Worm (Caenorhabditis elegans) whole organism, L1 larva: ENCODE measurements around the gene srv-13.

ENCODE experiments used
- C04F5.9 ChIP-seq: sonication (generic microtip); optimal IDR thresholded peaks from 2 replicates; lab custom pipeline; 2016; ENCODE audit warnings: missing genetic modification characterization, missing compliant biosample characterization
- C16A3.4 ChIP-seq: fragments of 150-350 bp; optimal IDR thresholded peaks from 2 replicates; lab custom pipeline; 2014; ENCODE audit warnings: missing biosample characterization, missing genetic modification characterization
- C34B4.2 ChIP-seq: sonication (generic microtip); optimal IDR thresholded peaks from 2 replicates; lab custom pipeline; 2017; ENCODE audit warnings: mild to moderate bottlenecking, missing genetic modification characterization, missing compliant biosample characterization
- Y116A8C.19 ChIP-seq: sonication (generic microtip); optimal IDR thresholded peaks from 2 replicates; lab custom pipeline; 2016; ENCODE audit warnings: missing compliant biosample characterization, missing genetic modification characterization, borderline replicate concordance
- aly-2 ChIP-seq: fragments of 150-350 bp; optimal IDR thresholded peaks from 2 replicates; lab custom pipeline; 2014; ENCODE audit warnings: missing biosample characterization, missing genetic modification characterization
- ceh-8 ChIP-seq: fragments of 200-800 bp; sonication (Bioruptor generic); optimal IDR thresholded peaks from 2 replicates; lab custom pipeline; 2018; ENCODE audit warnings: mild to moderate bottlenecking, missing genetic modification characterization, moderate library complexity, missing compliant biosample characterization
- ceh-88 ChIP-seq: fragments of 200-800 bp; sonication (Bioruptor generic); IDR thresholded peaks from 2 replicates; pipeline ENCODE4 v1.3.6; 2022; ENCODE audit warnings: missing genetic modification characterization, missing compliant biosample characterization
- ceh-90 ChIP-seq: sonication (generic microtip); optimal IDR thresholded peaks from 2 replicates; lab custom pipeline; 2016; ENCODE audit warnings: missing genetic modification characterization, missing compliant biosample characterization
- ces-1 ChIP-seq: fragments of 150-350 bp; optimal IDR thresholded peaks from 2 replicates; lab custom pipeline; 2014; ENCODE audit warnings: missing biosample characterization, missing genetic modification reagents, missing genetic modification characterization
- dsc-1 ChIP-seq: sonication (generic microtip); optimal IDR thresholded peaks from 2 replicates; lab custom pipeline; 2016; ENCODE audit warnings: mild to moderate bottlenecking, missing genetic modification characterization, missing compliant biosample characterization
- efl-1 ChIP-seq, 4 experiments: fragments of 150-350 bp; optimal IDR thresholded peaks in 3 of 4; peaks in 1 of 4; 1 replicate in 1 of 4; 2 replicates in 3 of 4; lab custom pipeline; 2014; ENCODE audit warnings: missing biosample characterization in 2 of 4, missing genetic modification characterization in 2 of 4, missing genetic modification reagents in 2 of 4
- elt-2 ChIP-seq: sonication (generic microtip); optimal IDR thresholded peaks from 2 replicates; lab custom pipeline; 2016; ENCODE audit warnings: missing genetic modification characterization, mild to moderate bottlenecking, inconsistent platforms, missing compliant biosample characterization, missing genetic modification reagents
- fkh-4 ChIP-seq: sonication (generic microtip); optimal IDR thresholded peaks from 2 replicates; lab custom pipeline; 2016; ENCODE audit warnings: missing compliant biosample characterization, missing genetic modification characterization, borderline replicate concordance
- fos-1 ChIP-seq: fragments of 150-350 bp; optimal IDR thresholded peaks from 2 replicates; lab custom pipeline; 2014; ENCODE audit warnings: missing biosample characterization, missing genetic modification characterization
- grh-1 ChIP-seq: fragments of 200-800 bp; sonication (Bioruptor generic); IDR thresholded peaks from 2 replicates; pipeline ENCODE4 v1.3.6; 2022; ENCODE audit warnings: missing genetic modification reagents, missing genetic modification characterization, missing compliant biosample characterization
- hlh-4 ChIP-seq: sonication (generic microtip); optimal IDR thresholded peaks from 2 replicates; lab custom pipeline; 2016; ENCODE audit warnings: mild to moderate bottlenecking, missing genetic modification characterization, missing compliant biosample characterization
- hpl-2 ChIP-seq: fragments of 150-350 bp; optimal IDR thresholded peaks from 2 replicates; lab custom pipeline; 2014; ENCODE audit warnings: missing biosample characterization, missing genetic modification reagents, missing genetic modification characterization
- irx-1 ChIP-seq: sonication (generic microtip); optimal IDR thresholded peaks from 2 replicates; lab custom pipeline; 2016; ENCODE audit warnings: missing genetic modification characterization, missing compliant biosample characterization
- jun-1 ChIP-seq: fragments of 150-350 bp; optimal IDR thresholded peaks from 2 replicates; lab custom pipeline; 2014; ENCODE audit warnings: missing biosample characterization, missing genetic modification reagents, missing genetic modification characterization
- lin-13 ChIP-seq: fragments of 150-350 bp; optimal IDR thresholded peaks from 2 replicates; lab custom pipeline; 2014; ENCODE audit warnings: missing biosample characterization, missing genetic modification reagents, missing genetic modification characterization
- lin-39 ChIP-seq: fragments of 150-350 bp; optimal IDR thresholded peaks from 2 replicates; lab custom pipeline; 2014; ENCODE audit warnings: missing biosample characterization, missing genetic modification reagents, missing genetic modification characterization
- lir-3 ChIP-seq: sonication (generic microtip); optimal IDR thresholded peaks from 2 replicates; lab custom pipeline; 2016; ENCODE audit warnings: mild to moderate bottlenecking, missing genetic modification characterization, moderate library complexity, missing compliant biosample characterization; ENCODE audit not compliant: poor library complexity
- lsy-2 ChIP-seq, 2 experiments: fragments of 150-350 bp; optimal IDR thresholded peaks; 2 replicates each; lab custom pipeline; 2014; ENCODE audit warnings: missing biosample characterization in 2 of 2, missing genetic modification characterization in 2 of 2
- mdl-1 ChIP-seq, 2 experiments: fragments of 150-350 bp; optimal IDR thresholded peaks; 2 replicates each; lab custom pipeline; 2014 to 2017; ENCODE audit warnings: missing biosample characterization in 2 of 2, missing genetic modification characterization in 2 of 2, inconsistent platforms in 1 of 2
- mef-2 ChIP-seq: fragments of 150-350 bp; optimal IDR thresholded peaks from 2 replicates; lab custom pipeline; 2014; ENCODE audit warnings: missing biosample characterization, missing genetic modification characterization
- mep-1 ChIP-seq: fragments of 150-350 bp; optimal IDR thresholded peaks from 2 replicates; lab custom pipeline; 2014; ENCODE audit warnings: missing biosample characterization, missing genetic modification characterization
- nhr-12 ChIP-seq: sonication (generic microtip); optimal IDR thresholded peaks from 2 replicates; lab custom pipeline; 2017; ENCODE audit warnings: missing biosample characterization, missing genetic modification characterization
- nhr-19 ChIP-seq: fragments of 200-800 bp; sonication (Bioruptor generic); conservative IDR thresholded peaks from 2 replicates; pipeline ENCODE4 v1.3.6; 2022; ENCODE audit warnings: missing genetic modification characterization, missing compliant biosample characterization
- nhr-28 ChIP-seq: fragments of 150-350 bp; optimal IDR thresholded peaks from 2 replicates; lab custom pipeline; 2014; ENCODE audit warnings: missing biosample characterization, missing genetic modification characterization
- nhr-71 ChIP-seq: sonication (generic microtip); optimal IDR thresholded peaks from 2 replicates; lab custom pipeline; 2016; ENCODE audit warnings: mild to moderate bottlenecking, missing genetic modification characterization, moderate library complexity, missing compliant biosample characterization
- pag-3 ChIP-seq: sonication (generic microtip); optimal IDR thresholded peaks from 2 replicates; lab custom pipeline; 2017; ENCODE audit warnings: missing genetic modification characterization, mild to moderate bottlenecking, missing compliant biosample characterization, antibody characterized with exemption, borderline replicate concordance; ENCODE audit not compliant: insufficient read depth
- pax-3 ChIP-seq: fragments of 200-800 bp; sonication (Bioruptor generic); optimal IDR thresholded peaks from 2 replicates; lab custom pipeline; 2018; ENCODE audit warnings: mild to moderate bottlenecking, missing genetic modification characterization, moderate library complexity, missing compliant biosample characterization
- pqm-1 ChIP-seq: sonication (generic microtip); optimal IDR thresholded peaks from 3 replicates; lab custom pipeline; 2017; ENCODE audit warnings: missing biosample characterization, missing genetic modification characterization
- skn-1 ChIP-seq: fragments of 150-350 bp; optimal IDR thresholded peaks from 2 replicates; lab custom pipeline; 2014; ENCODE audit warnings: missing biosample characterization, missing genetic modification characterization
- snpc-4 ChIP-seq: fragments of 150-350 bp; optimal IDR thresholded peaks from 2 replicates; lab custom pipeline; 2014; ENCODE audit warnings: missing biosample characterization, missing genetic modification characterization
- snu-23 ChIP-seq: sonication (generic microtip); optimal IDR thresholded peaks from 2 replicates; lab custom pipeline; 2016; ENCODE audit warnings: missing genetic modification characterization, missing compliant biosample characterization
- sox-4 ChIP-seq: sonication (generic microtip); optimal IDR thresholded peaks from 2 replicates; lab custom pipeline; 2016; ENCODE audit warnings: missing genetic modification characterization, missing compliant biosample characterization
- sptf-1 ChIP-seq: fragments of 150-350 bp; optimal IDR thresholded peaks from 2 replicates; lab custom pipeline; 2014; ENCODE audit warnings: missing biosample characterization, missing genetic modification characterization
- sup-37 ChIP-seq: fragments of 200-800 bp; sonication (Bioruptor generic); optimal IDR thresholded peaks from 2 replicates; lab custom pipeline; 2018; ENCODE audit warnings: mild to moderate bottlenecking, missing genetic modification characterization, missing compliant biosample characterization
- tbx-2 ChIP-seq: sonication (generic microtip); optimal IDR thresholded peaks from 2 replicates; lab custom pipeline; 2016; ENCODE audit warnings: missing genetic modification characterization, missing compliant biosample characterization
- tlp-1 ChIP-seq: fragments of 150-350 bp; optimal IDR thresholded peaks from 2 replicates; lab custom pipeline; 2014; ENCODE audit warnings: missing biosample characterization, missing genetic modification characterization
- unc-30 ChIP-seq: sonication (generic microtip); optimal IDR thresholded peaks from 2 replicates; lab custom pipeline; 2017; ENCODE audit warnings: missing biosample characterization, missing genetic modification characterization
- unc-62 ChIP-seq: fragments of 150-350 bp; optimal IDR thresholded peaks from 2 replicates; lab custom pipeline; 2014; ENCODE audit warnings: missing biosample characterization, missing genetic modification reagents, missing genetic modification characterization
- ztf-4 ChIP-seq: fragments of 150-350 bp; optimal IDR thresholded peaks from 2 replicates; lab custom pipeline; 2014; ENCODE audit warnings: missing biosample characterization, missing genetic modification characterization

The srv-13 gene

ce11 chrIV:6372267-6372666, 32.7 kb upstream of the srv-13 start:
- TF ChIP-seq lsy-2 (tag; optimal IDR thresholded peaks at IDR 0.05; lab: Kevin White, UChicago) (no peak), nhr-71 (tag; lab: Kevin White, UChicago) (no peak), nhr-19 (GFP tag; lab: Robert Waterston, UW) (no peak), dsc-1 (no peak), sup-37 (GFP tag; lab: Kevin White, UChicago) (no peak), C34B4.2 (tag; lab: Kevin White, UChicago) (no peak), mdl-1 (tag; optimal IDR thresholded peaks at IDR 0.05; lab: Kevin White, UChicago) (no peak), aly-2 (tag; lab: Kevin White, UChicago) (no peak), pax-3 (tag; lab: Kevin White, UChicago) (no peak), unc-62 (GFP tag; lab: Kevin White, UChicago) (no peak), snpc-4 (tag; lab: Kevin White, UChicago) (no peak), lir-3 (tag; lab: Kevin White, UChicago) (no peak)

- TF ChIP-seq grh-1 (GFP tag; lab: Robert Waterston, UW) (no peak), nhr-19 (GFP tag; lab: Robert Waterston, UW) (no peak), sptf-1 (no peak), Y116A8C.19 (tag; lab: Kevin White, UChicago) (no peak), sup-37 (GFP tag; lab: Kevin White, UChicago) (no peak)
- TF ChIP-seq, all 84 proteins: peak for 0
These were observed 32.0 kb upstream of the srv-13 start, which contains the start of gene smg-3 for ce11 chrIV:6372993-6373392. Gene smg-3, minus strand, starts transcription at chrIV:6373093.

- TF ChIP-seq Y116A8C.19 (tag; lab: Kevin White, UChicago) (no peak), efl-1 (optimal IDR thresholded peaks at IDR 0.05; lab: Kevin White, UChicago) (no peak), efl-1 (GFP tag; optimal IDR thresholded peaks at IDR 0.05 in 1 of 2; lab: Kevin White, UChicago) (peak in 1 of 2 experiments; percentile 8)
These were observed 31.2 kb upstream of the srv-13 start for ce11 chrIV:6373721-6374120.

ce11 chrIV:6376473-6377115, 28.4 kb upstream of the srv-13 start, which contains the start of the genes hrpf-2 and bli-6:
Gene hrpf-2, minus strand, starts transcription at chrIV:6376523.
Gene bli-6, plus strand, starts transcription at chrIV:6377065.
- TF ChIP-seq mep-1 (tag; lab: Kevin White, UChicago) (peak; percentile 92), ceh-90 (tag; lab: Kevin White, UChicago) (no peak), pqm-1 (tag; lab: Kevin White, UChicago) (no peak), nhr-12 (tag; lab: Kevin White, UChicago) (no peak), ces-1 (GFP tag; lab: Kevin White, UChicago) (no peak), C16A3.4 (peak; percentile 84), ceh-88 (GFP tag; lab: Robert Waterston, UW) (no peak), skn-1 (tag; lab: Kevin White, UChicago) (peak; percentile 91), pag-3 (tag; lab: Kevin White, UChicago) (no peak), fos-1 (tag; lab: Kevin White, UChicago) (peak; percentile 14), mdl-1 (tag; optimal IDR thresholded peaks at IDR 0.05; lab: Kevin White, UChicago) (peak in 1 of 2 experiments; percentile 54), jun-1 (tag; lab: Kevin White, UChicago) (peak; percentile 39), nhr-19 (GFP tag; lab: Robert Waterston, UW) (peak; percentile 72), nhr-71 (tag; lab: Kevin White, UChicago) (peak; percentile 89), tbx-2 (tag; lab: Kevin White, UChicago) (peak; percentile 76), hlh-4 (tag; lab: Kevin White, UChicago) (no peak), aly-2 (tag; lab: Kevin White, UChicago) (no peak), ztf-4 (tag; lab: Kevin White, UChicago) (no peak), elt-2 (tag; lab: Kevin White, UChicago) (peak; percentile 18), unc-30 (no peak), snu-23 (GFP tag; lab: Kevin White, UChicago) (peak; percentile 85), C04F5.9 (tag; lab: Kevin White, UChicago) (peak; percentile 53), dsc-1 (peak; percentile 72), ceh-8 (GFP tag; lab: Kevin White, UChicago) (no peak), hpl-2 (GFP tag; lab: Kevin White, UChicago) (no peak), sup-37 (GFP tag; lab: Kevin White, UChicago) (no peak), lsy-2 (tag; optimal IDR thresholded peaks at IDR 0.05; lab: Kevin White, UChicago) (peak; percentile 83 to 91), irx-1 (tag; lab: Kevin White, UChicago) (peak; percentile 55), lin-13 (GFP tag; lab: Kevin White, UChicago) (peak; percentile 74), fkh-4 (tag; lab: Kevin White, UChicago) (no peak), sox-4 (tag; lab: Kevin White, UChicago) (peak; percentile 4), nhr-28 (tag; lab: Kevin White, UChicago) (no peak), mef-2 (tag; lab: Kevin White, UChicago) (no peak), tlp-1 (tag; lab: Kevin White, UChicago) (no peak), lin-39 (tag; lab: Kevin White, UChicago) (peak; percentile 30)
